Fruit fly (Drosophila melanogaster): ENCODE measurements around the gene bero.

dm6 chr2L:20829755-20830396, 28.6 kb upstream of the bero start:
- no peak for TF ChIP-seq ttk (optimal IDR thresholded peaks at IDR 0.05)
- TF ChIP-seq h (optimal IDR thresholded peaks at IDR 0.05), result no peak

Data from Kc167 (cell line).